Fruit fly (Drosophila melanogaster): ENCODE measurements around the gene NijA.

NijA gene

DNA sequence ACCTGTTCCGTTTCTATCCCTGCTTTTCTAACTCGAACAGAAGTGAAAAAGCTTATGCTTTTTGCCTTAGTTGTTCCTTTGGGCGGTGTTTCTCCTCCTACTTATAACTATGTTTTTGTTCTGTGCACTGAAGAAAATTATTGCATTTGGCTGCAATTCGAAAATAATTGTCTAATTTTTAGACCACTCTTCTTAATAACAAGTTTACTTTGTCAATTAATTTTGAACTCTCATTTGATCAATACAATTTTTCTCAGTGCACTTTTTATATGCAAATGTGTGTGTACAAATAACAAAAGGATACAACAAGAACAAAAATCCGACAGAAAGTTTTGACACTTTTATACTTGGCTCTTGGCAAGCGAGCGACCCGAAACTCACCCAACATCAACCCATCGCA lies 38.4 kb upstream of the NijA start (continued):
- no peak for TF ChIP-seq ro (GFP tag; IDR thresholded peaks at IDR 0.05)
- TF ChIP-seq Asciz (GFP tag; optimal IDR thresholded peaks at IDR 0.05), result peak; percentile 22
- no peak for TF ChIP-seq aop (GFP tag; IDR thresholded peaks at IDR 0.05)
- TF ChIP-seq CG14050 (GFP tag; IDR thresholded peaks at IDR 0.05), result peak; percentile 55
- no peak for TF ChIP-seq CTCF (GFP tag; optimal IDR thresholded peaks at IDR 0.05)
- TF ChIP-seq ERR (GFP tag; optimal IDR thresholded peaks at IDR 0.05), result peak; percentile 68
- TF ChIP-seq dati (GFP tag; IDR thresholded peaks at IDR 0.05), result no peak
- no peak for TF ChIP-seq CG6254 (GFP tag; optimal IDR thresholded peaks at IDR 0.05)
- peak; percentile 48 for TF ChIP-seq HLH54F (GFP tag; optimal IDR thresholded peaks at IDR 0.05)
- TF ChIP-seq CG12155 (GFP tag; optimal IDR thresholded peaks at IDR 0.05), result peak; percentile 48
- TF ChIP-seq amos (GFP tag; IDR thresholded peaks at IDR 0.05; ENCODE audit: partially characterized antibody), result no peak
- peak; percentile 61; the same call in 1 of the 2 replicates for TF ChIP-seq Drgx (GFP tag; IDR thresholded peaks at IDR 0.05)
- TF ChIP-seq B-H1 (GFP tag; IDR thresholded peaks at IDR 0.05), result peak; percentile 29; the same call in 1 of the 3 replicates
- TF ChIP-seq tup (GFP tag; optimal IDR thresholded peaks at IDR 0.05), result no peak
- TF ChIP-seq MTF-1 (GFP tag; optimal IDR thresholded peaks at IDR 0.05; ENCODE audit: borderline replicate concordance), result no peak
- no peak for TF ChIP-seq corto (GFP tag; optimal IDR thresholded peaks at IDR 0.05)
- TF ChIP-seq odd (GFP tag; optimal IDR thresholded peaks at IDR 0.05), result peak; percentile 22
- TF ChIP-seq Rfx (GFP tag; IDR thresholded peaks at IDR 0.05), result peak; percentile 76
- peak; percentile 47 for TF ChIP-seq Fer2 (tag; optimal IDR thresholded peaks at IDR 0.05)
- peak; percentile 24; the same call in 1 of the 2 replicates for TF ChIP-seq E2f1 (GFP tag; IDR thresholded peaks at IDR 0.05)
- TF ChIP-seq Vsx1 (GFP tag; optimal IDR thresholded peaks at IDR 0.05), result no peak
- peak; percentile 63 for TF ChIP-seq CG12942 (GFP tag; optimal IDR thresholded peaks at IDR 0.05)
- TF ChIP-seq wor (GFP tag; IDR thresholded peaks at IDR 0.05), result 0 out of 2 replicates have a peak, but pooled peaks have one; percentile 38
- 0 out of 3 replicates have a peak, but pooled peaks have one; percentile 38 for TF ChIP-seq ase (GFP tag; IDR thresholded peaks at IDR 0.05)
- TF ChIP-seq fru (optimal IDR thresholded peaks at IDR 0.05), result no peak
- no peak for TF ChIP-seq CG7987 (GFP tag; optimal IDR thresholded peaks at IDR 0.05)
- no peak for TF ChIP-seq Ada2b (GFP tag; IDR thresholded peaks at IDR 0.05)
- peak; percentile 69 for TF ChIP-seq Hsf (GFP tag; optimal IDR thresholded peaks at IDR 0.05)
- TF ChIP-seq fd3F (GFP tag; optimal IDR thresholded peaks at IDR 0.05), result peak; percentile 50
- peak; percentile 18 for TF ChIP-seq Deaf1 (tag; optimal IDR thresholded peaks at IDR 0.05)
- TF ChIP-seq caup (GFP tag; optimal IDR thresholded peaks at IDR 0.05; ENCODE audit: severe bottlenecking), result peak; percentile 17
- peak; percentile 74 for TF ChIP-seq dysf (GFP tag; IDR thresholded peaks at IDR 0.05)
- TF ChIP-seq CG3838 (GFP tag; optimal IDR thresholded peaks at IDR 0.05), result no peak
- peak; percentile 62 for TF ChIP-seq CG5953 (GFP tag; IDR thresholded peaks at IDR 0.05)
- peak; percentile 6 for TF ChIP-seq dmrt11E (tag; optimal IDR thresholded peaks at IDR 0.05)
- peak; percentile 38 for TF ChIP-seq jing (GFP tag; optimal IDR thresholded peaks at IDR 0.05)
- TF ChIP-seq gt (GFP tag; IDR thresholded peaks at IDR 0.05), result no peak
- no peak for TF ChIP-seq bigmax (GFP tag; optimal IDR thresholded peaks at IDR 0.05)
- TF ChIP-seq CG12744 (GFP tag; optimal IDR thresholded peaks at IDR 0.05), result peak; percentile 64
- TF ChIP-seq trh (GFP tag; optimal IDR thresholded peaks at IDR 0.05), result peak; percentile 44
- TF ChIP-seq Hand (GFP tag; optimal IDR thresholded peaks at IDR 0.05), result peak; percentile 67
- no peak for TF ChIP-seq insv (GFP tag; optimal IDR thresholded peaks at IDR 0.05)
- no peak for TF ChIP-seq CG14710 (tag; optimal IDR thresholded peaks at IDR 0.05)
- TF ChIP-seq CG2120 (GFP tag; optimal IDR thresholded peaks at IDR 0.05), result peak; percentile 86
- peak in 1 of 2 experiments; percentile 43 for TF ChIP-seq Eip74EF (GFP tag; optimal IDR thresholded peaks at IDR 0.05)
- TF ChIP-seq CG9727 (GFP tag; optimal IDR thresholded peaks at IDR 0.05), result peak; percentile 49
- no peak for TF ChIP-seq CG4854 (GFP tag; optimal IDR thresholded peaks at IDR 0.05)
- no peak for TF ChIP-seq dan (GFP tag; IDR thresholded peaks at IDR 0.05)
- peak in 1 of 2 experiments; percentile 85 for TF ChIP-seq eve (GFP tag; optimal IDR thresholded peaks at IDR 0.05)
- peak; percentile 66 for TF ChIP-seq CG7786 (GFP tag; optimal IDR thresholded peaks at IDR 0.05)
- TF ChIP-seq ems (GFP tag; optimal IDR thresholded peaks at IDR 0.05), result peak; percentile 51
- TF ChIP-seq tin (GFP tag; optimal IDR thresholded peaks at IDR 0.05), result no peak
